Fruit fly (Drosophila melanogaster): ENCODE measurements around the gene DPCoAC.
A peak's percentile ranks its signal among the peaks of the same experiment; 100 is the strongest.

The DPCoAC gene

dm6 chr3R:20543220-20543619 lies 14.2 kb downstream of the DPCoAC start:
- TF ChIP-seq Hr96 (GFP tag; optimal IDR thresholded peaks at IDR 0.05) (no peak), tj (GFP tag; optimal IDR thresholded peaks at IDR 0.05) (no peak), CG12768 (GFP tag; optimal IDR thresholded peaks at IDR 0.05) (no peak), bab1 (GFP tag; optimal IDR thresholded peaks at IDR 0.05) (no peak), CG14711 (tag; optimal IDR thresholded peaks at IDR 0.05) (no peak), cnc (optimal IDR thresholded peaks at IDR 0.05) (no peak), CG1620 (GFP tag; optimal IDR thresholded peaks at IDR 0.05) (no peak), CG11617 (GFP tag; optimal IDR thresholded peaks at IDR 0.05) (no peak), cic (GFP tag; optimal IDR thresholded peaks at IDR 0.05) (no peak), CG33017 (tag; optimal IDR thresholded peaks at IDR 0.05) (no peak), Mnt (GFP tag; optimal IDR thresholded peaks at IDR 0.05) (no peak), Crg-1 (GFP tag; optimal IDR thresholded peaks at IDR 0.05) (no peak)

dm6 chr3R:20542283-20543144 lies 15.0 kb downstream of the DPCoAC start:
- peak; percentile 8 for TF ChIP-seq cic (GFP tag; optimal IDR thresholded peaks at IDR 0.05)
- TF ChIP-seq CG7101 (tag; optimal IDR thresholded peaks at IDR 0.05) = peak; percentile 45
- no peak for TF ChIP-seq bab1 (GFP tag; optimal IDR thresholded peaks at IDR 0.05)
- TF ChIP-seq Mnt (GFP tag; optimal IDR thresholded peaks at IDR 0.05) = peak; percentile 36
- peak; percentile 80 for TF ChIP-seq ovo (GFP tag; optimal IDR thresholded peaks at IDR 0.05)
- peak; percentile 32 for TF ChIP-seq Crg-1 (GFP tag; optimal IDR thresholded peaks at IDR 0.05)
- peak; percentile 84 for TF ChIP-seq tj (GFP tag; optimal IDR thresholded peaks at IDR 0.05)
- peak; percentile 4 for TF ChIP-seq kay (GFP tag; ENCODE audit: borderline replicate concordance)
- TF ChIP-seq CG11617 (GFP tag; optimal IDR thresholded peaks at IDR 0.05) = no peak
- no peak for TF ChIP-seq pad (GFP tag; optimal IDR thresholded peaks at IDR 0.05)

- TF ChIP-seq kay (GFP tag; ENCODE audit: borderline replicate concordance) (peak; percentile 24), cnc (optimal IDR thresholded peaks at IDR 0.05) (peak in 1 of 2 experiments; percentile 46), Mnt (GFP tag; optimal IDR thresholded peaks at IDR 0.05) (no peak), cic (GFP tag; optimal IDR thresholded peaks at IDR 0.05) (peak; percentile 71), pad (GFP tag; optimal IDR thresholded peaks at IDR 0.05) (no peak), Clk (GFP tag; optimal IDR thresholded peaks at IDR 0.05) (no peak), Crg-1 (GFP tag; optimal IDR thresholded peaks at IDR 0.05) (no peak)
Observed at dm6 chr3R:20534575-20534974, 22.9 kb downstream of the DPCoAC start, which contains the start of the genes MtnE and MtnD. Gene MtnE, minus strand, starts transcription at chr3R:20534704. Gene MtnD, plus strand, starts transcription at chr3R:20534962.

dm6 chr3R:20512368-20512767 lies 45.1 kb downstream of the DPCoAC start, which contains the start of gene MFS9:
Gene MFS9, minus strand, starts transcription at chr3R:20512468.
- TF ChIP-seq tj (GFP tag; optimal IDR thresholded peaks at IDR 0.05) (no peak), kay (GFP tag; ENCODE audit: borderline replicate concordance) (no peak), Mnt (GFP tag; optimal IDR thresholded peaks at IDR 0.05) (no peak), cic (GFP tag; optimal IDR thresholded peaks at IDR 0.05) (no peak), CG5204 (GFP tag; optimal IDR thresholded peaks at IDR 0.05) (no peak), CG11617 (GFP tag; optimal IDR thresholded peaks at IDR 0.05) (no peak), ovo (GFP tag; optimal IDR thresholded peaks at IDR 0.05) (no peak), Hr96 (GFP tag; optimal IDR thresholded peaks at IDR 0.05) (no peak), bab1 (GFP tag; optimal IDR thresholded peaks at IDR 0.05) (no peak), CG14711 (tag; optimal IDR thresholded peaks at IDR 0.05) (no peak), CG7045 (GFP tag; optimal IDR thresholded peaks at IDR 0.05) (no peak), CG12768 (GFP tag; optimal IDR thresholded peaks at IDR 0.05) (no peak), CG1620 (GFP tag; optimal IDR thresholded peaks at IDR 0.05) (no peak), toe (GFP tag; optimal IDR thresholded peaks at IDR 0.05) (no peak), cnc (optimal IDR thresholded peaks at IDR 0.05) (no peak), Clk (GFP tag; optimal IDR thresholded peaks at IDR 0.05) (no peak), Crg-1 (GFP tag; optimal IDR thresholded peaks at IDR 0.05) (no peak), CG7101 (tag; optimal IDR thresholded peaks at IDR 0.05) (no peak), CG33017 (tag; optimal IDR thresholded peaks at IDR 0.05) (no peak), pad (GFP tag; optimal IDR thresholded peaks at IDR 0.05) (no peak)

dm6 chr3R:20509377-20509776 lies 48.1 kb downstream of the DPCoAC start:
- TF ChIP-seq Hr96 (GFP tag; optimal IDR thresholded peaks at IDR 0.05) (no peak), CG5204 (GFP tag; optimal IDR thresholded peaks at IDR 0.05) (no peak), cic (GFP tag; optimal IDR thresholded peaks at IDR 0.05) (no peak), CG12768 (GFP tag; optimal IDR thresholded peaks at IDR 0.05) (no peak), tj (GFP tag; optimal IDR thresholded peaks at IDR 0.05) (no peak), Mnt (GFP tag; optimal IDR thresholded peaks at IDR 0.05) (no peak), CG1620 (GFP tag; optimal IDR thresholded peaks at IDR 0.05) (no peak), CG7045 (GFP tag; optimal IDR thresholded peaks at IDR 0.05) (no peak), Crg-1 (GFP tag; optimal IDR thresholded peaks at IDR 0.05) (no peak), CG7101 (tag; optimal IDR thresholded peaks at IDR 0.05) (no peak), CG33017 (tag; optimal IDR thresholded peaks at IDR 0.05) (no peak), kay (GFP tag; ENCODE audit: borderline replicate concordance) (no peak), CG14711 (tag; optimal IDR thresholded peaks at IDR 0.05) (no peak)

dm6 chr3R:20504488-20504887 lies 53.0 kb downstream of the DPCoAC start, which contains the start of gene Or92a:
Gene Or92a, plus strand, starts transcription at chr3R:20504788.
- no peak for TF ChIP-seq cnc (optimal IDR thresholded peaks at IDR 0.05)
- no peak for TF ChIP-seq bab1 (GFP tag; optimal IDR thresholded peaks at IDR 0.05)
- TF ChIP-seq pad (GFP tag; optimal IDR thresholded peaks at IDR 0.05) = no peak
- no peak for TF ChIP-seq CG33017 (tag; optimal IDR thresholded peaks at IDR 0.05)
- TF ChIP-seq CG12768 (GFP tag; optimal IDR thresholded peaks at IDR 0.05) = no peak
- TF ChIP-seq ovo (GFP tag; optimal IDR thresholded peaks at IDR 0.05) = no peak
- TF ChIP-seq Mnt (GFP tag; optimal IDR thresholded peaks at IDR 0.05) = no peak
- no peak for TF ChIP-seq CG11617 (GFP tag; optimal IDR thresholded peaks at IDR 0.05)
- TF ChIP-seq Hr96 (GFP tag; optimal IDR thresholded peaks at IDR 0.05) = no peak
- TF ChIP-seq CG1620 (GFP tag; optimal IDR thresholded peaks at IDR 0.05) = no peak
- TF ChIP-seq Clk (GFP tag; optimal IDR thresholded peaks at IDR 0.05) = no peak
- no peak for TF ChIP-seq CG7045 (GFP tag; optimal IDR thresholded peaks at IDR 0.05)
- TF ChIP-seq Crg-1 (GFP tag; optimal IDR thresholded peaks at IDR 0.05) = no peak
- TF ChIP-seq CG5204 (GFP tag; optimal IDR thresholded peaks at IDR 0.05) = no peak
